Worm (Caenorhabditis elegans) whole organism, young adult: Measurements from ENCODE around the gene C17G10.7.

Source experiments
- F49E8.2 ChIP-seq: sonication (generic microtip); optimal IDR thresholded peaks from 3 replicates; lab custom pipeline; 2017; ENCODE audit warnings: missing genetic modification characterization, mild to moderate bottlenecking, missing compliant biosample characterization, antibody characterized with exemption, moderate library complexity; ENCODE audit not compliant: insufficient read depth
- ama-1 ChIP-seq, 3 experiments: fragments of 150-350 bp in 1 of 3; sonication (generic microtip) in 2 of 3; optimal IDR thresholded peaks; 2 replicates each; lab custom pipeline; 2014 to 2018; ENCODE audit warnings: missing biosample characterization in 2 of 3, missing genetic modification characterization in 2 of 3, missing genetic modification reagents in 2 of 3
- ceh-58 ChIP-seq: fragments of 200-800 bp; sonication (Bioruptor generic); IDR thresholded peaks from 2 replicates; pipeline ENCODE4 v1.3.6; 2022; ENCODE audit warnings: missing genetic modification characterization, missing compliant biosample characterization
- him-1 ChIP-seq: sonication (generic microtip); optimal IDR thresholded peaks from 2 replicates; lab custom pipeline; 2016; ENCODE audit warnings: missing genotype, missing genetic modification reagents, missing genetic modification characterization, missing compliant biosample characterization
- hlh-12 ChIP-seq: sonication (generic microtip); optimal IDR thresholded peaks from 2 replicates; lab custom pipeline; 2016; ENCODE audit warnings: missing genetic modification characterization, missing compliant biosample characterization
- lin-26 ChIP-seq: fragments of 200-800 bp; sonication (Bioruptor generic); IDR thresholded peaks from 2 replicates; pipeline ENCODE4 v1.3.6; 2022; ENCODE audit warnings: missing genetic modification reagents, missing genetic modification characterization, missing compliant biosample characterization
- madf-10 ChIP-seq: sonication (generic microtip); optimal IDR thresholded peaks from 2 replicates; lab custom pipeline; 2016; ENCODE audit warnings: mild to moderate bottlenecking, missing genetic modification characterization, missing compliant biosample characterization
- mcd-1 ChIP-seq: fragments of 200-800 bp; sonication (Bioruptor generic); IDR thresholded peaks from 2 replicates; pipeline ENCODE4 v1.3.6; 2022; ENCODE audit warnings: missing genetic modification reagents, missing genetic modification characterization, missing compliant biosample characterization
- nfyb-1 ChIP-seq: fragments of 200-800 bp; sonication (Bioruptor generic); IDR thresholded peaks from 2 replicates; pipeline ENCODE4 v1.3.6; 2022; ENCODE audit warnings: missing genetic modification reagents, missing genetic modification characterization, missing compliant biosample characterization
- xnd-1 ChIP-seq: sonication (generic microtip); optimal IDR thresholded peaks from 2 replicates; lab custom pipeline; 2016; ENCODE audit warnings: missing genotype, missing genetic modification reagents, missing genetic modification characterization, missing compliant biosample characterization

- TF ChIP-seq ceh-58 (GFP tag; lab: Robert Waterston, UW): no peak
- no peak for TF ChIP-seq ama-1 (optimal IDR thresholded peaks at IDR 0.05; lab: Kevin White, UChicago)
- no peak for TF ChIP-seq ama-1 (GFP tag; optimal IDR thresholded peaks at IDR 0.05; lab: Kevin White, UChicago)
- TF ChIP-seq mcd-1 (GFP tag; lab: Robert Waterston, UW): no peak
- no peak for TF ChIP-seq him-1
- no peak for TF ChIP-seq nfyb-1 (GFP tag; lab: Robert Waterston, UW)
- no peak for TF ChIP-seq F49E8.2 (tag; lab: Kevin White, UChicago)
- no peak for TF ChIP-seq xnd-1 (tag; lab: Kevin White, UChicago)
- no peak for TF ChIP-seq madf-10 (tag; lab: Kevin White, UChicago)
- TF ChIP-seq lin-26 (GFP tag; lab: Robert Waterston, UW): no peak
- no peak for TF ChIP-seq hlh-12
Measured at ce11 chrII:5582309-5582708, 25.3 kb downstream of the C17G10.7 start, which contains the start of gene T25E4.2.
